Fruit fly (Drosophila melanogaster): ENCODE data around the gene CG15530.

The CG15530 gene

dm6 chr3R:30215020-30215419 lies 37.3 kb downstream of the CG15530 start:
- TF ChIP-seq CG13204 (GFP tag; optimal IDR thresholded peaks at IDR 0.05) = no peak
- TF ChIP-seq CG15710 (tag; optimal IDR thresholded peaks at IDR 0.05) = no peak
- TF ChIP-seq gl (tag; optimal IDR thresholded peaks at IDR 0.05) = no peak
- TF ChIP-seq CG9948 (tag; optimal IDR thresholded peaks at IDR 0.05) = no peak

DNA sequence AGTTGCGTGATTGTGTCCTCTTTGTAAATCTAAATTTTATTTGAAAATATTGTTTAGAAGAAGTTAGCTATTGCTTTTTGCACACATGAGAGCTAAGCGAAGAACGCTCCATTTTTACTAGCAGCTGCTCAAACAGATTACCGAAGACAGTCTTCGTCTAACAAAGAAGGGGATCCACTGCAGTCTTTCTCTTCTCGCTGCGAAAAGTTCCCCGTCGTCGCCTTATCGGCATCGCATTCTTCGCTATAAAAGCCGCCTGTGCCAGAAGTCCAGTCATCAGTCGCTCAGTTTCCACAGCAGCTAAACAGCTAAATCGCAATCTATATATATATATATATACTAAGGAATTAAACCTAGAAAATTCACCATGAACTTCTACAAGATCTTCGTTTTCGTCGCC lies 38.5 kb downstream of the CG15530 start, which contains the start of gene CecC:
CecC (plus strand) TSS at position 275 of the 400 bp plus-strand sequence.
- TF ChIP-seq CG9948 (tag; optimal IDR thresholded peaks at IDR 0.05) (no peak), CG12605 (GFP tag; IDR thresholded peaks at IDR 0.05) (no peak), CG10348 (GFP tag; IDR thresholded peaks at IDR 0.05) (no peak), CG8301 (tag; optimal IDR thresholded peaks at IDR 0.05) (no peak), D1 (tag; optimal IDR thresholded peaks at IDR 0.05) (no peak), CG8159 (tag; optimal IDR thresholded peaks at IDR 0.05) (no peak), Ets98B (GFP tag; IDR thresholded peaks at IDR 0.05) (no peak), fd96Ca (GFP tag; IDR thresholded peaks at IDR 0.05) (no peak), CG17806 (tag; optimal IDR thresholded peaks at IDR 0.05) (no peak), EcR (GFP tag; optimal IDR thresholded peaks at IDR 0.05) (no peak), CG13204 (GFP tag; optimal IDR thresholded peaks at IDR 0.05) (no peak), Pif1A (GFP tag; optimal IDR thresholded peaks at IDR 0.05) (no peak), CG34367 (tag; optimal IDR thresholded peaks at IDR 0.05) (no peak), CG15710 (tag; optimal IDR thresholded peaks at IDR 0.05) (no peak), Snoo (tag; optimal IDR thresholded peaks at IDR 0.05) (no peak)

DNA sequence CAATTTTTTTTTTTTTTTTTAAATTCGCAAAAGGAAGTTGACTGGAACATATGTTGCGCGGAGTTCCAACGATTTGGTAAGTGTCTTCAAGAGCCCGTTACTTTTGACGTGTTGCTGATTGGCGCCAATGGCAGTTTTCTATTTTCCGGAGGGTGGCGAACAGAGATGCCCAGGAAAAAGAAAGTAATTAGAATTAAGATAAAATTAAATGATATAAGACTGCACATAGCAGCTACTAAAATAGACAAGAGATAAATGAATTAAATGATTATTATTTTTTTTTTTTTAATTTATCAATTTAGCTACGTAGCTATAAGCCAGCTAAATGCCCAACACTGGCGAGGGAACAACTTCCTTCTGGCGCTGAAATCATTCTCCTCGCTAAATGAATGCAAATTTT lies 44.6 kb downstream of the CG15530 start:
- no peak for TF ChIP-seq CG10348 (GFP tag; IDR thresholded peaks at IDR 0.05)
- no peak for TF ChIP-seq Pif1A (GFP tag; optimal IDR thresholded peaks at IDR 0.05)
- TF ChIP-seq CG8159 (tag; optimal IDR thresholded peaks at IDR 0.05) = no peak
- no peak for TF ChIP-seq CG34367 (tag; optimal IDR thresholded peaks at IDR 0.05)
- TF ChIP-seq CG15710 (tag; optimal IDR thresholded peaks at IDR 0.05) = no peak
- no peak for TF ChIP-seq Pif1B (GFP tag; optimal IDR thresholded peaks at IDR 0.05)
- TF ChIP-seq CG8301 (tag; optimal IDR thresholded peaks at IDR 0.05) = no peak
- no peak for TF ChIP-seq fd96Ca (GFP tag; IDR thresholded peaks at IDR 0.05)
- TF ChIP-seq CG9948 (tag; optimal IDR thresholded peaks at IDR 0.05) = no peak
- TF ChIP-seq CG4496 (GFP tag; IDR thresholded peaks at IDR 0.05) = no peak

dm6 chr3R:30224577-30224976 lies 46.9 kb downstream of the CG15530 start:
- TF ChIP-seq gl (tag; optimal IDR thresholded peaks at IDR 0.05) = no peak
- no peak for TF ChIP-seq CG8159 (tag; optimal IDR thresholded peaks at IDR 0.05)
- TF ChIP-seq CG12605 (GFP tag; IDR thresholded peaks at IDR 0.05) = no peak
- no peak for TF ChIP-seq CG17806 (tag; optimal IDR thresholded peaks at IDR 0.05)
- TF ChIP-seq CG4496 (GFP tag; IDR thresholded peaks at IDR 0.05) = no peak
- no peak for TF ChIP-seq Ets98B (GFP tag; IDR thresholded peaks at IDR 0.05)
- TF ChIP-seq CG32121 (GFP tag; IDR thresholded peaks at IDR 0.05) = no peak
- TF ChIP-seq CG8301 (tag; optimal IDR thresholded peaks at IDR 0.05) = no peak
- TF ChIP-seq CG9948 (tag; optimal IDR thresholded peaks at IDR 0.05) = no peak
- TF ChIP-seq CG13204 (GFP tag; optimal IDR thresholded peaks at IDR 0.05) = no peak
- no peak for TF ChIP-seq fd96Ca (GFP tag; IDR thresholded peaks at IDR 0.05)
- TF ChIP-seq rn (GFP tag; IDR thresholded peaks at IDR 0.05) = no peak
- TF ChIP-seq Pif1B (GFP tag; optimal IDR thresholded peaks at IDR 0.05) = no peak
- no peak for TF ChIP-seq CG10348 (GFP tag; IDR thresholded peaks at IDR 0.05)
- TF ChIP-seq D1 (tag; optimal IDR thresholded peaks at IDR 0.05) = no peak
- no peak for TF ChIP-seq CG15710 (tag; optimal IDR thresholded peaks at IDR 0.05)
- TF ChIP-seq Pif1A (GFP tag; optimal IDR thresholded peaks at IDR 0.05) = no peak

Data from whole organism, pupa.